Worm (Caenorhabditis elegans): Measurements from ENCODE around the gene Y73B6A.1.
A peak's percentile ranks its signal among the peaks of the same experiment; 100 is the strongest.

The Y73B6A.1 gene

DNA sequence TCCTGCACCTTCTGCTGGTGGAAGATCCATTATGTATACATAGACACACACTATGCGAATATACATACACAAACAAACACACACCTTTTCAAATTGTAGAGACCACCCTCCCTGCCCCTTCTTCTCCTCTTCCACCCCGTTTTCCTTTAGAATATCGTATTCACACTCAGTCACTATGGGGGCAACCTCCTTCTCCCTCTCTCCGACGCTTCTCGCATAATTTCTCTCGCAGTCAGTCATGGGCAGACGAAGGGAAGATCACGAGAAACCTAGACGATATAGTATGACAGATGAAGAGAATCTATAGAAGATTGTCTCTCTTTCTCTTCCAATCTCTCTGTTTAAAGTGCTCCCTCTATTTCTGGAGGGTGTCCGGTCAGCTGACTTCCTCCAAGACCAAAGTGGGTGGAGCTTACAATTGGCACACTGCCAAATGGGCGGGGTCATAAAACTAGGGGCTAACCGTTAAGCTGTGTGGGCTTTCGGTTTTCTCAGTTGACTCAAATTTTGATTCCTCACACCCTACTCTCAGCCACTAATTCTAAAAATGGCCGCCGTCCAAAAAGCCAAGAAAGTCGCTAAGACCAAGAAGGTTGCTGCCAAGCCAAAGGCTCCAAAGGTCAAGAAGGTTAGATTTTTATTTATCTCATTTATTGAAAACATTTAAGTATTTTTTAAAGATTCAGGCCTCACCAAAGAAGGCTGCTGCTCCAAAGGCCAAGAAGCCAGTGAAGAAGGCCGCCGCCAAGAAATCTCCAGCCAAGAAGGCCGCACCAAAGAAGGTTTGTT lies 21.7 kb downstream of the Y73B6A.1 start, which contains the start of gene hil-7 (continued):
- peak; percentile 78 for TF ChIP-seq lir-3 (tag; optimal IDR thresholded peaks at IDR 0.05; ENCODE audit: poor library complexity)
- no peak for TF ChIP-seq ceh-90 (tag; optimal IDR thresholded peaks at IDR 0.05)
- no peak for TF ChIP-seq C34B4.2 (tag; optimal IDR thresholded peaks at IDR 0.05)
- TF ChIP-seq nhr-71 (tag; optimal IDR thresholded peaks at IDR 0.05) = peak; percentile 91
- no peak for TF ChIP-seq ceh-8 (GFP tag; optimal IDR thresholded peaks at IDR 0.05)

DNA sequence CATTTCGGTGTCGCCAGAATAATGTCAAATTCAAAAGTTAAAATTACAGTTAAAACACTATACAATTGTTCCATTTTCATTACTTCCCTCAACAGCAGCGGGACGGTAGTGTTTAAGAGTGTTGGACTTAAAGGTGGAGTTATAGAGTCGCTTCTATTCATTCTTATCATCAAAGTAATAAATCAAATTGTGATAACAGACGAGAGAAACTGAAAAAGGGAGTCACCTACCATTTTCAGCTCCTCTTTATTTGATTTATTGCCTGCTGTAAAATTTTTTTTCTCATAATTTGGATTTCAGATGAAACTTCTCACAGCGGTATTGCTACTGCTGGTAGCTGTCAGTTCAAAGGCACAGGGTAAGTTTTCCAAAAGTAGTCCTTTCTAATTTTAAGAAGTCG lies 27.9 kb downstream of the Y73B6A.1 start, which contains the start of gene C01B10.6:
Gene C01B10.6, plus strand, starts transcription at position 301 of the 400 bp plus-strand sequence.
- TF ChIP-seq lin-15B (tag; optimal IDR thresholded peaks at IDR 0.05) (no peak), lir-3 (tag; optimal IDR thresholded peaks at IDR 0.05; ENCODE audit: poor library complexity) (no peak), nhr-19 (GFP tag; conservative IDR thresholded peaks at IDR 0.05) (no peak), unc-30 (tag; optimal IDR thresholded peaks at IDR 0.05) (no peak), sox-4 (tag; optimal IDR thresholded peaks at IDR 0.05) (no peak), aha-1 (tag; optimal IDR thresholded peaks at IDR 0.05) (no peak), irx-1 (tag; optimal IDR thresholded peaks at IDR 0.05) (no peak), lin-14 (GFP tag; optimal IDR thresholded peaks at IDR 0.05) (no peak), mdl-1 (tag; optimal IDR thresholded peaks at IDR 0.05) (no peak), hlh-17 (GFP tag; optimal IDR thresholded peaks at IDR 0.05; ENCODE audit: borderline replicate concordance) (no peak), nhr-20 (tag; optimal IDR thresholded peaks at IDR 0.05) (no peak), ceh-8 (GFP tag; optimal IDR thresholded peaks at IDR 0.05) (no peak), tlp-1 (tag; optimal IDR thresholded peaks at IDR 0.05) (no peak), blmp-1 (tag; optimal IDR thresholded peaks at IDR 0.05) (no peak), fos-1 (tag; optimal IDR thresholded peaks at IDR 0.05) (no peak), unc-86 (tag; optimal IDR thresholded peaks at IDR 0.05) (no peak), ceh-90 (tag; optimal IDR thresholded peaks at IDR 0.05) (no peak), swsn-7 (tag; optimal IDR thresholded peaks at IDR 0.05) (no peak)

DNA sequence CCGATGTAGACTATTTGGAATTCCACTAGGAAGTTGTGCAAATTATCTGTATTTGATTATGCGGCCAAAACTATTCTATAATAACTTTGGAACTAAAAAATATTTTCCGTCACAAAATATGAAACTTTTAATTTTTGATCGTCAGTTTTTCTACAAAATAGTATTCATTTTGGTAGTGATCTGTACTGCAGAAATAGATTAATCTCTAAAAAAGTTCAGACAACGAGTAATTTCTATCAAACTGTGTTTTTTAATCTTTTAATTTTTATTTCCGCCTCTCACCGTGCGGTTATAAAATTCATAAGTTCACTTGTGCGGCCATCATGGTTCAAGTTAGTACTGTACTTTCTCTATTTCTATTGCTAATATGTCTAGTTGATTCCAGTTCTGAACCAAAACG lies 29.5 kb downstream of the Y73B6A.1 start, which contains the start of gene C01B10.7:
Gene C01B10.7, plus strand, starts transcription at position 301 of the 400 bp plus-strand sequence.
- TF ChIP-seq nhr-12 (tag; optimal IDR thresholded peaks at IDR 0.05) (no peak), tlp-1 (tag; optimal IDR thresholded peaks at IDR 0.05) (no peak), mef-2 (tag; optimal IDR thresholded peaks at IDR 0.05) (no peak)

DNA sequence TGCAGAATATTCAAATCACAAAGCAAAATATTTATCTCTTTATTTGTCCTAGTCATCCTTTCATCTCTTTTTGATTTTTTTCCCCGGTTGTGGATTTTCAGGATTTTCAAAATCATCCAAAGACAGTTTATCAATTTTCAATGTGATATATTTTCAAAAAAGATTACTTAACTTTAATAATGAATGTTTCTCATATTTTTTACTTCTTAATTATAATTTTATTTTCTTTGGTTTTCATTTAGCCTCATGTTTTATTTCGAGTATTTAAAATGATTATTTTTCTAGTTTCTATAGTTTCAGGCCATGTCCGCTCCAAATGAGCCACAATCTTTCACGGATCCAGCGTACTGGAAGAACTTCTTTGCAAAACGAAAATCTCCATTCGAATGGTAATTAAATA lies 33.0 kb downstream of the Y73B6A.1 start, which contains the start of gene metl-13:
Gene metl-13, plus strand, starts transcription at position 301 of the 400 bp plus-strand sequence.
- no peak for TF ChIP-seq rnt-1 (tag; optimal IDR thresholded peaks at IDR 0.05)
- TF ChIP-seq nhr-71 (tag; optimal IDR thresholded peaks at IDR 0.05) = no peak
- no peak for TF ChIP-seq tbx-2 (tag; optimal IDR thresholded peaks at IDR 0.05)
- no peak for TF ChIP-seq sox-4 (tag; optimal IDR thresholded peaks at IDR 0.05)
- no peak for TF ChIP-seq hpl-2 (GFP tag; optimal IDR thresholded peaks at IDR 0.05)
- TF ChIP-seq fos-1 (tag; optimal IDR thresholded peaks at IDR 0.05) = no peak
- TF ChIP-seq fkh-10 (GFP tag; optimal IDR thresholded peaks at IDR 0.05) = no peak
- TF ChIP-seq zag-1 (tag; optimal IDR thresholded peaks at IDR 0.05) = no peak
- no peak for TF ChIP-seq snpc-4 (tag; optimal IDR thresholded peaks at IDR 0.05)
- TF ChIP-seq ztf-4 (tag; optimal IDR thresholded peaks at IDR 0.05) = no peak
- no peak for TF ChIP-seq blmp-1 (tag; optimal IDR thresholded peaks at IDR 0.05)
- no peak for TF ChIP-seq C34B4.2 (tag; optimal IDR thresholded peaks at IDR 0.05)
- TF ChIP-seq nhr-90 (tag; optimal IDR thresholded peaks at IDR 0.05; ENCODE audit: poor library complexity) = no peak

DNA sequence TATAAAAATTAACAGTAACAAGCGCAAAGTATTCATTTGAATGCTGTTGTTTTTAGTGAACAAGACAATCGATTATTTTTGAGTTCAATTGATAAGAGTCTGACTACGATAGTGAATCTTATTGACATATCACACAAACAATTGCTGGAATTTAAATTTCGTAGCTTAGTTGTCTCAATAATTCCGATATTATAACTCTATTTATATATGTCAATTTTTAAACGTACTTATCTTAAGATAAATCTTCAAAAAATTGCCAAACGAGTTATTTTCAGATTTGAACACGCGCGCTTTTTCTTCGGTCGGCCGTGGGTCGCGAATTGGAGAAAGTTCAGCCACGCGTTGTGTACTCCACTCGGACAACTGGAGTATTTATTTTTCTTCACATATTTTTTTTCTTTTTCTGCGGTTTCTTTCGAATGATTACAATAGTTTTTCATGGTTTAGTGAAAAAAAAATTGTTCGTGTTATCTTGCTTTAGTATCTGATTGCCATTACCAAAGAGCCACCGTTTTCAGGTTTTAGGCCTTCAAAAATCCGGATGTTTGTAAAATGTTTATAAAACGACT lies 36.0 kb downstream of the Y73B6A.1 start, which contains the start of the genes cest-5.1 and C01B10.9:
Gene cest-5.1, minus strand, starts transcription at position 51 of the 569 bp plus-strand sequence.
Gene C01B10.9, plus strand, starts transcription at position 519 of the 569 bp plus-strand sequence.
- TF ChIP-seq lin-39 (tag; optimal IDR thresholded peaks at IDR 0.05) (peak; percentile 66), nhr-90 (tag; optimal IDR thresholded peaks at IDR 0.05; ENCODE audit: poor library complexity) (peak; percentile 91), nhr-85 (tag) (peak; percentile 92), isw-1 (GFP tag; IDR thresholded peaks at IDR 0.05) (peak; percentile 81), unc-30 (tag; optimal IDR thresholded peaks at IDR 0.05) (no peak), lin-13 (GFP tag; optimal IDR thresholded peaks at IDR 0.05) (peak; percentile 42), rnt-1 (tag; optimal IDR thresholded peaks at IDR 0.05) (peak; percentile 98), irx-1 (tag; optimal IDR thresholded peaks at IDR 0.05) (peak; percentile 94), nhr-19 (GFP tag; conservative IDR thresholded peaks at IDR 0.05) (peak; percentile 85), dpl-1 (GFP tag; optimal IDR thresholded peaks at IDR 0.05) (peak; percentile 90 to 95 (median 94)), hlh-17 (GFP tag; optimal IDR thresholded peaks at IDR 0.05; ENCODE audit: borderline replicate concordance) (no peak), fkh-8 (tag; optimal IDR thresholded peaks at IDR 0.05) (peak; percentile 81), lir-3 (tag; optimal IDR thresholded peaks at IDR 0.05; ENCODE audit: poor library complexity) (peak; percentile 96), lsy-2 (tag; optimal IDR thresholded peaks at IDR 0.05) (peak; percentile 78 to 82), skn-1 (tag; optimal IDR thresholded peaks at IDR 0.05) (peak; percentile 77), nhr-20 (tag; optimal IDR thresholded peaks at IDR 0.05) (peak; percentile 80), sup-37 (GFP tag; optimal IDR thresholded peaks at IDR 0.05) (peak; percentile 30), zip-4 (GFP tag; optimal IDR thresholded peaks at IDR 0.05) (peak; percentile 48), pag-3 (tag; optimal IDR thresholded peaks at IDR 0.05; ENCODE audit: borderline replicate concordance, insufficient read depth) (peak; percentile 12)

All from whole organism, L1 larva.